Worm (Caenorhabditis elegans): ENCODE results near the gene swan-1.

- TF ChIP-seq egl-27 (tag; optimal IDR thresholded peaks at IDR 0.05) (no peak), snpc-4 (tag; optimal IDR thresholded peaks at IDR 0.05) (no peak), nhr-237 (tag; optimal IDR thresholded peaks at IDR 0.05) (no peak), nhr-6 (tag; optimal IDR thresholded peaks at IDR 0.05) (no peak), nhr-77 (tag; optimal IDR thresholded peaks at IDR 0.05) (no peak), nhr-11 (tag; optimal IDR thresholded peaks at IDR 0.05) (no peak), unc-62 (GFP tag; optimal IDR thresholded peaks at IDR 0.05) (no peak), zag-1 (tag; optimal IDR thresholded peaks at IDR 0.05) (no peak), ama-1 (optimal IDR thresholded peaks at IDR 0.05) (no peak)
These were observed at the start of gene swan-1 for ce11 chrV:13807232-13807631.
